Fruit fly (Drosophila melanogaster) whole organism, embryonic: Measurements from ENCODE around the gene CG31633.

Experiments used
- Atf6 ChIP-seq: fragments of 200-800 bp; sonication (Bioruptor generic); IDR thresholded peaks from 2 replicates; pipeline ENCODE4 v1.3.6; 2022; ENCODE audit warnings: missing biosample characterization, missing genetic modification characterization
- BEAF-32 ChIP-seq: fragments of 200-800 bp; sonication (Bioruptor generic); optimal IDR thresholded peaks from 3 replicates; lab custom pipeline; 2017; ENCODE audit warnings: missing biosample characterization, missing genetic modification characterization, mild to moderate bottlenecking, moderate library complexity, missing genetic modification reagents
- CG10543 ChIP-seq: fragments of 200-800 bp; sonication (Bioruptor generic); optimal IDR thresholded peaks from 3 replicates; lab custom pipeline; 2017; ENCODE audit warnings: missing biosample characterization, mild to moderate bottlenecking, missing genetic modification characterization, moderate library complexity
- CG11093 ChIP-seq: fragments of 200-800 bp; sonication (Bioruptor generic); IDR thresholded peaks from 3 replicates; pipeline ENCODE4 v1.3.6; 2022; ENCODE audit warnings: missing biosample characterization, missing genetic modification characterization
- CG1233 ChIP-seq: fragments of 200-800 bp; sonication (Bioruptor generic); optimal IDR thresholded peaks from 4 replicates; lab custom pipeline; 2018; ENCODE audit warnings: missing biosample characterization, mild to moderate bottlenecking, missing genetic modification characterization
- CG12391 ChIP-seq: fragments of 200-800 bp; sonication (Bioruptor generic); optimal IDR thresholded peaks from 3 replicates; lab custom pipeline; 2018; ENCODE audit warnings: missing biosample characterization, mild to moderate bottlenecking, missing genetic modification characterization, moderate library complexity
- CG12769 ChIP-seq: fragments of 200-800 bp; sonication (Bioruptor generic); optimal IDR thresholded peaks from 2 replicates; lab custom pipeline; 2019; ENCODE audit warnings: missing biosample characterization, mild to moderate bottlenecking, missing genetic modification characterization, moderate library complexity
- CG12942 ChIP-seq: fragments of 200-800 bp; sonication (Bioruptor generic); optimal IDR thresholded peaks from 3 replicates; lab custom pipeline; 2016; ENCODE audit warnings: missing biosample characterization, missing genetic modification characterization
- CG14441 ChIP-seq: fragments of 200-800 bp; sonication (Bioruptor generic); IDR thresholded peaks from 2 replicates; pipeline ENCODE4 v1.3.6; 2022; ENCODE audit warnings: missing biosample characterization, missing genetic modification characterization
- CG15479 ChIP-seq: fragments of 200-800 bp; sonication (Bioruptor generic); optimal IDR thresholded peaks from 3 replicates; lab custom pipeline; 2019; ENCODE audit warnings: missing biosample characterization, mild to moderate bottlenecking, missing genetic modification characterization, moderate library complexity
- CG17802 ChIP-seq: fragments of 200-800 bp; sonication (Bioruptor generic); optimal IDR thresholded peaks from 2 replicates; lab custom pipeline; 2018; ENCODE audit warnings: missing biosample characterization, mild to moderate bottlenecking, missing genetic modification characterization, moderate library complexity
- CG2202 ChIP-seq: fragments of 200-800 bp; sonication (Bioruptor generic); optimal IDR thresholded peaks from 2 replicates; lab custom pipeline; 2018; ENCODE audit warnings: missing biosample characterization, mild to moderate bottlenecking, missing genetic modification characterization
- CG2712 ChIP-seq: fragments of 200-800 bp; optimal IDR thresholded peaks from 3 replicates; lab custom pipeline; 2019; ENCODE audit warnings: missing biosample characterization, mild to moderate bottlenecking, missing genetic modification characterization, moderate library complexity
- CG3726 ChIP-seq: fragments of 200-800 bp; sonication (Bioruptor generic); IDR thresholded peaks from 3 replicates; pipeline ENCODE4, ENCODE4 v1.3.6; 2022; ENCODE audit warnings: missing biosample characterization, missing genetic modification characterization
- CG3838 ChIP-seq: fragments of 200-800 bp; sonication (Bioruptor generic); optimal IDR thresholded peaks from 3 replicates; lab custom pipeline; 2016; ENCODE audit warnings: missing biosample characterization, missing genetic modification characterization
- CG4282 ChIP-seq: fragments of 200-800 bp; sonication (Bioruptor generic); optimal IDR thresholded peaks from 2 replicates; lab custom pipeline; 2016; ENCODE audit warnings: missing biosample characterization, missing genetic modification characterization
- CG43689 ChIP-seq: fragments of 200-800 bp; sonication (Bioruptor generic); IDR thresholded peaks from 2 replicates; pipeline ENCODE4 v1.3.6; 2022; ENCODE audit warnings: missing biosample characterization, missing genetic modification characterization
- CG6654 ChIP-seq: fragments of 200-800 bp; sonication (Bioruptor generic); optimal IDR thresholded peaks from 2 replicates; lab custom pipeline; 2017; ENCODE audit warnings: missing biosample characterization, mild to moderate bottlenecking, missing genetic modification characterization
- CG7556 ChIP-seq: fragments of 200-800 bp; sonication (Bioruptor generic); optimal IDR thresholded peaks from 2 replicates; lab custom pipeline; 2017; ENCODE audit warnings: missing biosample characterization, mild to moderate bottlenecking, missing genetic modification characterization
- CG7987 ChIP-seq: fragments of 200-800 bp; sonication (Bioruptor generic); optimal IDR thresholded peaks from 2 replicates; lab custom pipeline; 2018; ENCODE audit warnings: missing biosample characterization, mild to moderate bottlenecking, missing genetic modification characterization, moderate library complexity
- CG8290 ChIP-seq, 3 experiments: fragments of 200-800 bp; sonication (Bioruptor generic); optimal IDR thresholded peaks; 2 replicates each; lab custom pipeline; 2016 to 2019; ENCODE audit warnings: missing biosample characterization in 3 of 3, missing genetic modification characterization in 3 of 3, mild to moderate bottlenecking in 2 of 3, moderate library complexity in 1 of 3
- CG9609 ChIP-seq: fragments of 200-800 bp; sonication (Bioruptor generic); optimal IDR thresholded peaks from 3 replicates; lab custom pipeline; 2016; ENCODE audit warnings: missing biosample characterization, missing genetic modification characterization
- CG9727 ChIP-seq: fragments of 200-800 bp; sonication (Bioruptor generic); optimal IDR thresholded peaks from 3 replicates; lab custom pipeline; 2017; ENCODE audit warnings: missing biosample characterization, mild to moderate bottlenecking, missing genetic modification characterization
- CG9817 ChIP-seq: fragments of 200-800 bp; sonication (Bioruptor generic); optimal IDR thresholded peaks from 2 replicates; lab custom pipeline; 2018; ENCODE audit warnings: missing biosample characterization, mild to moderate bottlenecking, missing genetic modification characterization, moderate library complexity
- CG9876 ChIP-seq: fragments of 200-800 bp; sonication (Bioruptor generic); optimal IDR thresholded peaks from 2 replicates; lab custom pipeline; 2016; ENCODE audit warnings: missing biosample characterization, missing genetic modification characterization
- Camta ChIP-seq: fragments of 200-800 bp; sonication (Bioruptor generic); optimal IDR thresholded peaks from 2 replicates; lab custom pipeline; 2016; ENCODE audit warnings: missing biosample characterization, missing genetic modification characterization
- Dbx ChIP-seq: fragments of 200-800 bp; sonication (Bioruptor generic); IDR thresholded peaks from 3 replicates; pipeline ENCODE4 v1.3.6; 2022; ENCODE audit warnings: missing biosample characterization, missing genetic modification characterization
- E2f2 ChIP-seq: fragments of 200-800 bp; sonication (Bioruptor generic); IDR thresholded peaks from 2 replicates; pipeline ENCODE4 v1.3.6; 2022; ENCODE audit warnings: missing biosample characterization, missing genetic modification characterization
- Oaz ChIP-seq: fragments of 200-800 bp; sonication (Bioruptor generic); IDR thresholded peaks from 2 replicates; pipeline ENCODE4 v1.3.6; 2022; ENCODE audit warnings: missing biosample characterization, missing genetic modification characterization
- Opbp ChIP-seq: fragments of 200-800 bp; sonication (Bioruptor generic); IDR thresholded peaks from 3 replicates; pipeline ENCODE4 v1.3.6; 2022; ENCODE audit warnings: missing biosample characterization, missing genetic modification characterization; ENCODE audit not compliant: partially characterized antibody
- Ptx1 ChIP-seq: fragments of 200-800 bp; sonication (Bioruptor generic); IDR thresholded peaks from 2 replicates; pipeline ENCODE4 v1.3.6; 2022; ENCODE audit warnings: missing biosample characterization, missing genetic modification characterization
- Ravus ChIP-seq: fragments of 200-800 bp; sonication (Bioruptor generic); IDR thresholded peaks from 2 replicates; pipeline ENCODE4 v1.3.6; 2022; ENCODE audit warnings: missing biosample characterization, missing genetic modification characterization
- Scr ChIP-seq: fragments of 200-800 bp; sonication (Bioruptor generic); IDR thresholded peaks from 2 replicates; pipeline ENCODE4 v1.3.6; 2022; ENCODE audit warnings: missing biosample characterization, missing genetic modification characterization; ENCODE audit not compliant: partially characterized antibody
- Sry-δ ChIP-seq: fragments of 200-800 bp; sonication (Bioruptor generic); optimal IDR thresholded peaks from 2 replicates; lab custom pipeline; 2016; ENCODE audit warnings: missing biosample characterization, missing genetic modification characterization
- Tbp ChIP-seq: fragments of >200 bp; optimal IDR thresholded peaks from 2 replicates; lab custom pipeline; 2018; ENCODE audit warnings: missing biosample characterization, missing genetic modification characterization
- amos ChIP-seq: fragments of 200-800 bp; sonication (Bioruptor generic); IDR thresholded peaks from 2 replicates; pipeline ENCODE4 v1.3.6; 2022; ENCODE audit warnings: missing biosample characterization, missing genetic modification characterization; ENCODE audit not compliant: partially characterized antibody
- bsh ChIP-seq, 2 experiments: fragments of 200-800 bp; sonication (Bioruptor generic); optimal IDR thresholded peaks; 2 replicates each; lab custom pipeline; 2017 to 2018; ENCODE audit warnings: mild to moderate bottlenecking in 2 of 2, missing biosample characterization in 2 of 2, missing genetic modification characterization in 2 of 2, moderate library complexity in 1 of 2
- danr ChIP-seq: fragments of 200-800 bp; sonication (Bioruptor generic); IDR thresholded peaks from 2 replicates; pipeline ENCODE4 v1.3.6; 2022; ENCODE audit warnings: missing biosample characterization, missing genetic modification characterization
- esg ChIP-seq: fragments of 200-800 bp; sonication (Bioruptor generic); conservative IDR thresholded peaks from 2 replicates; pipeline ENCODE4 v1.3.6; 2022; ENCODE audit warnings: missing biosample characterization, missing genetic modification characterization
- hbn ChIP-seq: fragments of 200-800 bp; sonication (Bioruptor generic); IDR thresholded peaks from 2 replicates; pipeline ENCODE4 v1.3.6; 2022; ENCODE audit warnings: missing biosample characterization, missing genetic modification characterization; ENCODE audit not compliant: partially characterized antibody
- ind ChIP-seq: fragments of 200-800 bp; sonication (Bioruptor generic); optimal IDR thresholded peaks from 3 replicates; lab custom pipeline; 2016; ENCODE audit warnings: missing biosample characterization, missing genetic modification characterization
- ken ChIP-seq: fragments of 200-800 bp; sonication (Bioruptor generic); IDR thresholded peaks from 3 replicates; pipeline ENCODE4 v1.3.6; 2022; ENCODE audit warnings: missing biosample characterization, missing genetic modification characterization
- lilli ChIP-seq: fragments of 200-800 bp; sonication (Bioruptor generic); optimal IDR thresholded peaks from 3 replicates; lab custom pipeline; 2016; ENCODE audit warnings: missing biosample characterization, missing genetic modification characterization
- mirr ChIP-seq: fragments of 200-800 bp; sonication (Bioruptor generic); optimal IDR thresholded peaks from 3 replicates; lab custom pipeline; 2018; ENCODE audit warnings: missing biosample characterization, mild to moderate bottlenecking, missing genetic modification characterization
- otp ChIP-seq: fragments of 200-800 bp; sonication (Bioruptor generic); IDR thresholded peaks from 3 replicates; pipeline ENCODE4, ENCODE4 v1.3.6; 2022; ENCODE audit warnings: missing biosample characterization, missing genetic modification characterization
- pb ChIP-seq: fragments of 200-800 bp; sonication (Bioruptor generic); optimal IDR thresholded peaks from 3 replicates; lab custom pipeline; 2016; ENCODE audit warnings: missing biosample characterization, missing genetic modification characterization
- pum ChIP-seq: fragments of 200-800 bp; sonication (Bioruptor generic); optimal IDR thresholded peaks from 2 replicates; lab custom pipeline; 2016; ENCODE audit warnings: missing biosample characterization, missing genetic modification characterization
- slp2 ChIP-seq: fragments of 200-800 bp; sonication (Bioruptor generic); optimal IDR thresholded peaks from 2 replicates; lab custom pipeline; 2016; ENCODE audit warnings: missing biosample characterization, missing genetic modification characterization
- unpg ChIP-seq: fragments of 200-800 bp; sonication (Bioruptor generic); optimal IDR thresholded peaks from 3 replicates; lab custom pipeline; 2018; ENCODE audit warnings: missing biosample characterization, mild to moderate bottlenecking, missing genetic modification characterization, moderate library complexity
- wek ChIP-seq: fragments of 200-800 bp; sonication (Bioruptor generic); optimal IDR thresholded peaks from 3 replicates; lab custom pipeline; 2018; ENCODE audit warnings: missing biosample characterization, mild to moderate bottlenecking, missing genetic modification characterization, moderate library complexity

CG31633 gene

DNA sequence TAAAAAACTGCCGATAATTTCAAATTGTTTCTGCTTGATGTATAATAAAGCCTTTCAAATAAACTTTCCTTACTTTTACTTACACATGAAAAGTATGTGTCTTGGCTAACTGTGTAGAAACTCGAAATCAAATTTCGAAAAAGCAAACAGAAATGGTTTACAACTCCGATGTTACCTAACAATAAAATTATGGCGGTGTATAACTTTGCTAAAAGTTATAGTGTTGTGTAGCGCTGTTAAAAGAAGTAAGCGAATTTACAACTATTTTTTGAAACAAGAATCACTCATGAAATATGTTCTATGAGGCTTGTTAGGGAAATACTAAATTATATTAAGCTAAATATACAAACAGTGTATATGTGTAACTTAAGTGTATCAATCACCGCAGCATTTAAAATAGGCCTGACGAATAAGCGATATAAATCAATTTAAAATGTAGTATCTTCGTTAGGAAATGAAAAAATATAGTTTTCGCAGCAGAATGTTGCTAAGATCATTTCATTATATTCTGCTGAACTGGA, 33.4 kb downstream of the CG31633 start, which contains the start of gene CG34345 (continued):
- TF ChIP-seq CG11093 (GFP tag; lab: Robert Waterston, UW), result no peak
- no peak for TF ChIP-seq mirr (GFP tag; lab: Kevin White, UChicago)
- TF ChIP-seq esg (GFP tag; lab: Robert Waterston, UW), result no peak
- peak; percentile 31 for TF ChIP-seq Sry-δ (GFP tag; lab: Kevin White, UChicago)
- no peak for TF ChIP-seq CG7556 (GFP tag; lab: Kevin White, UChicago)
- no peak for TF ChIP-seq unpg (GFP tag; lab: Kevin White, UChicago)
- TF ChIP-seq CG43689 (GFP tag; lab: Robert Waterston, UW), result no peak
- peak; percentile 63; the same call in 1 of the 3 replicates for TF ChIP-seq Dbx
- TF ChIP-seq CG9609 (GFP tag; lab: Kevin White, UChicago), result no peak
- no peak for TF ChIP-seq Oaz
- no peak for TF ChIP-seq ken (GFP tag; lab: Robert Waterston, UW)
- peak; percentile 76; the same call in 2 of the 3 replicates for TF ChIP-seq Opbp (GFP tag; lab: Robert Waterston, UW)
- TF ChIP-seq ind, result no peak
- no peak for TF ChIP-seq Atf6 (GFP tag; lab: Robert Waterston, UW)
- peak; percentile 22 for TF ChIP-seq CG12391 (tag; lab: Kevin White, UChicago)
- no peak for TF ChIP-seq CG3838 (GFP tag; lab: Kevin White, UChicago)
- no peak for TF ChIP-seq CG15479 (GFP tag; lab: Kevin White, UChicago)
- no peak for TF ChIP-seq CG17802 (tag; lab: Kevin White, UChicago)
- TF ChIP-seq Scr (GFP tag; lab: Robert Waterston, UW), result peak; percentile 49; the same call in 1 of the 2 replicates
- no peak for TF ChIP-seq pum
- TF ChIP-seq CG7987 (GFP tag; lab: Kevin White, UChicago), result no peak
- no peak for TF ChIP-seq CG4282 (GFP tag; lab: Kevin White, UChicago)
- TF ChIP-seq CG8290 (GFP tag; optimal IDR thresholded peaks at IDR 0.05; lab: Kevin White, UChicago), result peak; percentile 57
- no peak for TF ChIP-seq CG8290 (tag; optimal IDR thresholded peaks at IDR 0.05; lab: Kevin White, UChicago)
- TF ChIP-seq CG1233 (GFP tag; lab: Kevin White, UChicago), result no peak
- no peak for TF ChIP-seq Ravus
- TF ChIP-seq amos (GFP tag; lab: Robert Waterston, UW), result peak; percentile 59
- no peak for TF ChIP-seq CG12769 (tag; lab: Kevin White, UChicago)
- TF ChIP-seq CG9817 (tag; lab: Kevin White, UChicago), result peak; percentile 4
- no peak for TF ChIP-seq Tbp (GFP tag; lab: Kevin White, UChicago)
- no peak for TF ChIP-seq Ptx1 (GFP tag; lab: Robert Waterston, UW)
- no peak for TF ChIP-seq slp2 (GFP tag; lab: Kevin White, UChicago)
- peak; percentile 72 for TF ChIP-seq hbn
- no peak for TF ChIP-seq CG14441 (GFP tag; lab: Robert Waterston, UW)
- TF ChIP-seq CG9876 (GFP tag; lab: Kevin White, UChicago), result peak; percentile 5
- TF ChIP-seq CG6654 (GFP tag; lab: Kevin White, UChicago), result no peak
- peak; percentile 60 for TF ChIP-seq E2f2 (GFP tag; lab: Robert Waterston, UW)
- no peak for TF ChIP-seq wek (GFP tag; lab: Kevin White, UChicago)
- TF ChIP-seq pb (GFP tag; lab: Kevin White, UChicago), result no peak
- no peak for TF ChIP-seq CG3726 (GFP tag; lab: Robert Waterston, UW)
- peak; percentile 1 for TF ChIP-seq lilli (GFP tag; lab: Kevin White, UChicago)
- no peak for TF ChIP-seq CG12942 (GFP tag; lab: Kevin White, UChicago)
- peak; percentile 10 for TF ChIP-seq BEAF-32 (GFP tag; lab: Kevin White, UChicago)
- TF ChIP-seq Camta, result no peak
- TF ChIP-seq danr (GFP tag; lab: Robert Waterston, UW), result no peak
- TF ChIP-seq CG9727 (GFP tag; lab: Kevin White, UChicago), result no peak
- no peak for TF ChIP-seq CG2202 (tag; lab: Kevin White, UChicago)
- no peak for TF ChIP-seq bsh (GFP tag; optimal IDR thresholded peaks at IDR 0.05; lab: Kevin White, UChicago)
- TF ChIP-seq CG10543 (GFP tag; lab: Kevin White, UChicago), result no peak
- TF ChIP-seq CG2712 (tag; lab: Kevin White, UChicago), result no peak
- no peak for TF ChIP-seq otp
